Fruit fly (Drosophila melanogaster): ENCODE data around the gene Mt2.

The Mt2 gene

dm6 chr2L:12097698-12098097 is 1.4 kb downstream of the Mt2 start, which contains the start of gene Ced-12:
Ced-12 (plus strand) TSS chr2L:12097838.
- TF ChIP-seq Met (GFP tag; optimal IDR thresholded peaks at IDR 0.05) (no peak), fkh (GFP tag; optimal IDR thresholded peaks at IDR 0.05) (peak; percentile 45), Sox14 (GFP tag; optimal IDR thresholded peaks at IDR 0.05) (no peak), topi (GFP tag; optimal IDR thresholded peaks at IDR 0.05) (no peak), Sox102F (GFP tag; optimal IDR thresholded peaks at IDR 0.05) (no peak), acj6 (GFP tag; optimal IDR thresholded peaks at IDR 0.05) (no peak)

dm6 chr2L:12103231-12104210 is 7.2 kb downstream of the Mt2 start, which contains the start of the genes Patsas and ThrRS:
Patsas (minus strand) TSS chr2L:12103285.
ThrRS (plus strand) TSS chr2L:12103751.
- TF ChIP-seq CG8119 (GFP tag; IDR thresholded peaks at IDR 0.05) (peak; percentile 83), Sox102F (GFP tag; optimal IDR thresholded peaks at IDR 0.05) (no peak), Gug (GFP tag; IDR thresholded peaks at IDR 0.05) (peak; percentile 81), Ets96B (tag; optimal IDR thresholded peaks at IDR 0.05) (peak; percentile 60), CG15336 (GFP tag; IDR thresholded peaks at IDR 0.05) (peak; percentile 85), Sox15 (GFP tag; optimal IDR thresholded peaks at IDR 0.05) (peak; percentile 76), CG6808 (GFP tag; optimal IDR thresholded peaks at IDR 0.05) (peak; percentile 71), CG6854 (GFP tag; optimal IDR thresholded peaks at IDR 0.05) (no peak), Sox14 (GFP tag; optimal IDR thresholded peaks at IDR 0.05) (peak; percentile 81), CG6276 (GFP tag; optimal IDR thresholded peaks at IDR 0.05) (no peak), Eip75B (GFP tag; optimal IDR thresholded peaks at IDR 0.05) (no peak), Met (GFP tag; optimal IDR thresholded peaks at IDR 0.05) (no peak), CG10669 (GFP tag; optimal IDR thresholded peaks at IDR 0.05) (no peak), CG4318 (GFP tag; optimal IDR thresholded peaks at IDR 0.05) (no peak), CG32006 (GFP tag; optimal IDR thresholded peaks at IDR 0.05) (peak; percentile 91), Hr39 (GFP tag; optimal IDR thresholded peaks at IDR 0.05) (peak; percentile 82), CG11294 (GFP tag; IDR thresholded peaks at IDR 0.05) (peak; percentile 68; the same call in 1 of the 2 replicates), Hr38 (GFP tag; optimal IDR thresholded peaks at IDR 0.05) (no peak), Lpt (GFP tag; optimal IDR thresholded peaks at IDR 0.05) (peak; percentile 80), CG11902 (GFP tag; optimal IDR thresholded peaks at IDR 0.05) (peak; percentile 73), fd85E (GFP tag; optimal IDR thresholded peaks at IDR 0.05) (no peak), CG9139 (GFP tag; optimal IDR thresholded peaks at IDR 0.05) (peak; percentile 54), acj6 (GFP tag; optimal IDR thresholded peaks at IDR 0.05) (peak; percentile 85), CG1621 (tag; optimal IDR thresholded peaks at IDR 0.05) (peak; percentile 53), CG34406 (GFP tag; optimal IDR thresholded peaks at IDR 0.05) (peak; percentile 78), svp (GFP tag) (no peak), dsx (GFP tag; optimal IDR thresholded peaks at IDR 0.05; ENCODE audit: poor library complexity, severe bottlenecking) (no peak), Eip78C (GFP tag) (peak; percentile 93), vri (GFP tag; optimal IDR thresholded peaks at IDR 0.05) (no peak), CG6792 (GFP tag; optimal IDR thresholded peaks at IDR 0.05) (peak; percentile 66), eg (GFP tag; IDR thresholded peaks at IDR 0.05) (peak; percentile 91), salr (GFP tag; optimal IDR thresholded peaks at IDR 0.05) (peak in 1 of 2 experiments; percentile 49), Blimp-1 (GFP tag; optimal IDR thresholded peaks at IDR 0.05) (no peak), CG16779 (tag; optimal IDR thresholded peaks at IDR 0.05) (peak; percentile 59), dac (GFP tag; optimal IDR thresholded peaks at IDR 0.05) (peak; percentile 83), CG3919 (GFP tag; optimal IDR thresholded peaks at IDR 0.05) (peak; percentile 84), Smox (GFP tag; optimal IDR thresholded peaks at IDR 0.05) (no peak), Eip93F (GFP tag; optimal IDR thresholded peaks at IDR 0.05) (peak; percentile 1), CG7368 (GFP tag; optimal IDR thresholded peaks at IDR 0.05) (peak; percentile 56), Hr4 (GFP tag; optimal IDR thresholded peaks at IDR 0.05) (no peak), pdm3 (GFP tag; optimal IDR thresholded peaks at IDR 0.05) (no peak), cyc (GFP tag; optimal IDR thresholded peaks at IDR 0.05) (peak; percentile 82), CG3032 (tag; optimal IDR thresholded peaks at IDR 0.05) (peak; percentile 83), fd59A (GFP tag; optimal IDR thresholded peaks at IDR 0.05) (peak; percentile 52), topi (GFP tag; optimal IDR thresholded peaks at IDR 0.05) (peak; percentile 76), spab (GFP tag; optimal IDR thresholded peaks at IDR 0.05) (no peak)

Data from whole organism, prepupa.